Fruit fly (Drosophila melanogaster) whole organism, embryonic: ENCODE measurements around the gene CG17752.

Source experiments
- Ada2b ChIP-seq: fragments of 200-800 bp; sonication (Bioruptor generic); IDR thresholded peaks from 2 replicates; pipeline ENCODE4 v1.3.6; 2022; ENCODE audit warnings: missing biosample characterization, missing genetic modification characterization
- Asciz ChIP-seq: fragments of 200-800 bp; sonication (Bioruptor generic); optimal IDR thresholded peaks from 2 replicates; lab custom pipeline; 2017; ENCODE audit warnings: missing biosample characterization, mild to moderate bottlenecking, missing genetic modification characterization, missing genetic modification reagents
- Atf6 ChIP-seq: fragments of 200-800 bp; sonication (Bioruptor generic); IDR thresholded peaks from 2 replicates; pipeline ENCODE4 v1.3.6; 2022; ENCODE audit warnings: missing biosample characterization, missing genetic modification characterization
- Bteb2 ChIP-seq: fragments of 200-800 bp; sonication (Bioruptor generic); optimal IDR thresholded peaks from 2 replicates; lab custom pipeline; 2016; ENCODE audit warnings: missing biosample characterization, missing genetic modification characterization
- CG10209 ChIP-seq: fragments of 200-800 bp; sonication (Bioruptor generic); optimal IDR thresholded peaks from 3 replicates; lab custom pipeline; 2017; ENCODE audit warnings: missing biosample characterization, mild to moderate bottlenecking, missing genetic modification characterization, missing genetic modification reagents
- CG10462 ChIP-seq: fragments of 200-800 bp; sonication (Bioruptor generic); optimal IDR thresholded peaks from 2 replicates; lab custom pipeline; 2016; ENCODE audit warnings: missing biosample characterization, missing genetic modification characterization
- CG10543 ChIP-seq: fragments of 200-800 bp; sonication (Bioruptor generic); optimal IDR thresholded peaks from 3 replicates; lab custom pipeline; 2017; ENCODE audit warnings: missing biosample characterization, mild to moderate bottlenecking, missing genetic modification characterization, moderate library complexity
- CG12071 ChIP-seq: fragments of 200-800 bp; sonication (Bioruptor generic); optimal IDR thresholded peaks from 3 replicates; lab custom pipeline; 2018; ENCODE audit warnings: missing biosample characterization, mild to moderate bottlenecking, missing genetic modification characterization
- CG13424 ChIP-seq: fragments of 200-800 bp; sonication (Bioruptor generic); optimal IDR thresholded peaks from 2 replicates; lab custom pipeline; 2019; ENCODE audit warnings: missing biosample characterization, mild to moderate bottlenecking, missing genetic modification characterization, moderate library complexity
- CG15696 ChIP-seq: fragments of 200-800 bp; sonication (Bioruptor generic); optimal IDR thresholded peaks from 2 replicates; lab custom pipeline; 2019; ENCODE audit warnings: missing biosample characterization, mild to moderate bottlenecking, missing genetic modification characterization, moderate library complexity
- CG2116 ChIP-seq: fragments of 200-800 bp; sonication (Bioruptor generic); optimal IDR thresholded peaks from 3 replicates; lab custom pipeline; 2018; ENCODE audit warnings: missing biosample characterization, mild to moderate bottlenecking, missing genetic modification characterization
- CG2712 ChIP-seq: fragments of 200-800 bp; optimal IDR thresholded peaks from 3 replicates; lab custom pipeline; 2019; ENCODE audit warnings: missing biosample characterization, mild to moderate bottlenecking, missing genetic modification characterization, moderate library complexity
- CG2875 ChIP-seq: fragments of 200-800 bp; sonication (Bioruptor generic); optimal IDR thresholded peaks from 2 replicates; lab custom pipeline; 2017; ENCODE audit warnings: missing biosample characterization, mild to moderate bottlenecking, missing genetic modification characterization, missing genetic modification reagents
- CG31224 ChIP-seq: fragments of 200-800 bp; sonication (Bioruptor generic); IDR thresholded peaks from 2 replicates; pipeline ENCODE4 v1.3.6; 2022; ENCODE audit warnings: missing biosample characterization, missing genetic modification characterization
- CG31441 ChIP-seq: fragments of 200-800 bp; sonication (Bioruptor generic); IDR thresholded peaks from 2 replicates; pipeline ENCODE4 v1.3.6; 2022; ENCODE audit warnings: missing biosample characterization, missing genetic modification characterization
- CG3163 ChIP-seq: fragments of 200-800 bp; sonication (Bioruptor generic); optimal IDR thresholded peaks from 3 replicates; lab custom pipeline; 2016; ENCODE audit warnings: missing biosample characterization, missing genetic modification characterization
- CG4820 ChIP-seq: fragments of 200-800 bp; sonication (Bioruptor generic); optimal IDR thresholded peaks from 3 replicates; lab custom pipeline; 2016; ENCODE audit warnings: missing biosample characterization, missing genetic modification characterization
- CG5180 ChIP-seq: fragments of 200-800 bp; sonication (Bioruptor generic); optimal IDR thresholded peaks from 3 replicates; lab custom pipeline; 2017; ENCODE audit warnings: missing biosample characterization, missing genetic modification characterization, mild to moderate bottlenecking, moderate library complexity, missing genetic modification reagents
- CG6813 ChIP-seq: fragments of 200-800 bp; sonication (Bioruptor generic); optimal IDR thresholded peaks from 2 replicates; lab custom pipeline; 2017; ENCODE audit warnings: missing biosample characterization, missing genetic modification characterization, mild to moderate bottlenecking, moderate library complexity, missing genetic modification reagents
- CG7357 ChIP-seq: fragments of 200-800 bp; sonication (Bioruptor generic); IDR thresholded peaks from 3 replicates; pipeline ENCODE4 v1.3.6; 2022; ENCODE audit warnings: missing biosample characterization, missing genetic modification characterization
- CG7556 ChIP-seq: fragments of 200-800 bp; sonication (Bioruptor generic); optimal IDR thresholded peaks from 2 replicates; lab custom pipeline; 2017; ENCODE audit warnings: missing biosample characterization, mild to moderate bottlenecking, missing genetic modification characterization
- CG7928 ChIP-seq: fragments of 200-800 bp; sonication (Bioruptor generic); optimal IDR thresholded peaks from 2 replicates; lab custom pipeline; 2017; ENCODE audit warnings: missing biosample characterization, mild to moderate bottlenecking, missing genetic modification characterization
- CG8290 ChIP-seq, 3 experiments: fragments of 200-800 bp; sonication (Bioruptor generic); optimal IDR thresholded peaks; 2 replicates each; lab custom pipeline; 2016 to 2019; ENCODE audit warnings: missing biosample characterization in 3 of 3, missing genetic modification characterization in 3 of 3, mild to moderate bottlenecking in 2 of 3, moderate library complexity in 1 of 3
- CG8944 ChIP-seq: fragments of 200-800 bp; sonication (Bioruptor generic); optimal IDR thresholded peaks from 3 replicates; lab custom pipeline; 2016; ENCODE audit warnings: missing biosample characterization, missing genetic modification characterization
- CG9215 ChIP-seq: fragments of 200-800 bp; sonication (Bioruptor generic); IDR thresholded peaks from 2 replicates; pipeline ENCODE4 v1.3.6; 2022; ENCODE audit warnings: missing biosample characterization, missing genetic modification characterization
- D19A ChIP-seq: fragments of 200-800 bp; optimal IDR thresholded peaks from 3 replicates; lab custom pipeline; 2019; ENCODE audit warnings: missing biosample characterization, mild to moderate bottlenecking, missing genetic modification characterization, moderate library complexity
- GATAe ChIP-seq: fragments of 200-800 bp; sonication (Bioruptor generic); conservative IDR thresholded peaks from 2 replicates; pipeline ENCODE4 v1.3.6; 2022; ENCODE audit warnings: missing biosample characterization, missing genetic modification characterization
- Hmr ChIP-seq: fragments of 200-800 bp; sonication (Bioruptor generic); optimal IDR thresholded peaks from 3 replicates; lab custom pipeline; 2017; ENCODE audit warnings: mild to moderate bottlenecking, missing biosample characterization, missing genetic modification reagents, missing genetic modification characterization
- Hsf ChIP-seq: fragments of 200-800 bp; sonication (Bioruptor generic); optimal IDR thresholded peaks from 3 replicates; lab custom pipeline; 2016; ENCODE audit warnings: missing biosample characterization, missing genetic modification characterization
- NFAT ChIP-seq: fragments of 200-800 bp; sonication (Bioruptor generic); IDR thresholded peaks from 2 replicates; pipeline ENCODE4 v1.3.6; 2022; ENCODE audit warnings: missing biosample characterization, missing genetic modification characterization
- NfI ChIP-seq: fragments of 200-800 bp; sonication (Bioruptor generic); optimal IDR thresholded peaks from 3 replicates; lab custom pipeline; 2018; ENCODE audit warnings: missing biosample characterization, mild to moderate bottlenecking, missing genetic modification characterization, moderate library complexity
- Scr ChIP-seq: fragments of 200-800 bp; sonication (Bioruptor generic); IDR thresholded peaks from 2 replicates; pipeline ENCODE4 v1.3.6; 2022; ENCODE audit warnings: missing biosample characterization, missing genetic modification characterization; ENCODE audit not compliant: partially characterized antibody
- Side ChIP-seq: fragments of 200-800 bp; sonication (Bioruptor generic); optimal IDR thresholded peaks from 2 replicates; lab custom pipeline; 2016; ENCODE audit warnings: missing biosample characterization, missing genetic modification characterization
- bowl ChIP-seq: fragments of 200-800 bp; sonication (Bioruptor generic); IDR thresholded peaks from 2 replicates; pipeline ENCODE4 v1.3.6; 2022; ENCODE audit warnings: missing biosample characterization, missing genetic modification characterization
- danr ChIP-seq: fragments of 200-800 bp; sonication (Bioruptor generic); IDR thresholded peaks from 2 replicates; pipeline ENCODE4 v1.3.6; 2022; ENCODE audit warnings: missing biosample characterization, missing genetic modification characterization
- disco-r ChIP-seq: fragments of 200-800 bp; sonication (Bioruptor generic); optimal IDR thresholded peaks from 2 replicates; lab custom pipeline; 2016; ENCODE audit warnings: missing biosample characterization, missing genetic modification characterization
- en ChIP-seq: fragments of 200-800 bp; sonication (Bioruptor generic); optimal IDR thresholded peaks from 2 replicates; lab custom pipeline; 2016; ENCODE audit warnings: missing biosample characterization, missing genetic modification characterization
- grau ChIP-seq: fragments of 200-800 bp; optimal IDR thresholded peaks from 3 replicates; lab custom pipeline; 2019; ENCODE audit warnings: missing biosample characterization, mild to moderate bottlenecking, missing genetic modification characterization, moderate library complexity
- ham ChIP-seq: fragments of 200-800 bp; sonication (Bioruptor generic); IDR thresholded peaks from 2 replicates; pipeline ENCODE4 v1.3.6; 2022; ENCODE audit warnings: missing biosample characterization, missing genetic modification characterization
- ken ChIP-seq: fragments of 200-800 bp; sonication (Bioruptor generic); IDR thresholded peaks from 3 replicates; pipeline ENCODE4 v1.3.6; 2022; ENCODE audit warnings: missing biosample characterization, missing genetic modification characterization
- lmd ChIP-seq: fragments of 200-800 bp; sonication (Bioruptor generic); IDR thresholded peaks from 2 replicates; pipeline ENCODE4 v1.3.6; 2022; ENCODE audit warnings: missing biosample characterization, missing genetic modification characterization
- luna ChIP-seq: fragments of 200-800 bp; sonication (Bioruptor generic); optimal IDR thresholded peaks from 2 replicates; lab custom pipeline; 2016; ENCODE audit warnings: missing biosample characterization, missing genetic modification characterization
- pfk ChIP-seq: fragments of 200-800 bp; sonication (Bioruptor generic); optimal IDR thresholded peaks from 2 replicates; lab custom pipeline; 2018; ENCODE audit warnings: missing biosample characterization, mild to moderate bottlenecking, missing genetic modification characterization, moderate library complexity
- run ChIP-seq: fragments of 200-800 bp; sonication (Bioruptor generic); optimal IDR thresholded peaks from 3 replicates; lab custom pipeline; 2018; ENCODE audit warnings: missing biosample characterization, mild to moderate bottlenecking, missing genetic modification characterization
- sisA ChIP-seq: fragments of 200-800 bp; sonication (Bioruptor generic); IDR thresholded peaks from 2 replicates; pipeline ENCODE4 v1.3.6; 2022; ENCODE audit warnings: missing biosample characterization, missing genetic modification characterization
- sob ChIP-seq: fragments of 200-800 bp; sonication (Bioruptor generic); IDR thresholded peaks from 2 replicates; pipeline ENCODE4 v1.3.6; 2022; ENCODE audit warnings: missing biosample characterization, missing genetic modification characterization
- stwl ChIP-seq: fragments of 200-800 bp; sonication (Bioruptor generic); optimal IDR thresholded peaks from 3 replicates; lab custom pipeline; 2018; ENCODE audit warnings: missing biosample characterization, mild to moderate bottlenecking, missing genetic modification characterization, moderate library complexity
- tin ChIP-seq: fragments of 200-800 bp; sonication (Bioruptor generic); optimal IDR thresholded peaks from 3 replicates; lab custom pipeline; 2016; ENCODE audit warnings: missing biosample characterization, missing genetic modification characterization
- wek ChIP-seq: fragments of 200-800 bp; sonication (Bioruptor generic); optimal IDR thresholded peaks from 3 replicates; lab custom pipeline; 2018; ENCODE audit warnings: missing biosample characterization, mild to moderate bottlenecking, missing genetic modification characterization, moderate library complexity
- zfh2 ChIP-seq: fragments of 200-800 bp; sonication (Bioruptor generic); optimal IDR thresholded peaks from 2 replicates; lab custom pipeline; 2016; ENCODE audit warnings: missing biosample characterization, missing genetic modification characterization

Gene CG17752

DNA sequence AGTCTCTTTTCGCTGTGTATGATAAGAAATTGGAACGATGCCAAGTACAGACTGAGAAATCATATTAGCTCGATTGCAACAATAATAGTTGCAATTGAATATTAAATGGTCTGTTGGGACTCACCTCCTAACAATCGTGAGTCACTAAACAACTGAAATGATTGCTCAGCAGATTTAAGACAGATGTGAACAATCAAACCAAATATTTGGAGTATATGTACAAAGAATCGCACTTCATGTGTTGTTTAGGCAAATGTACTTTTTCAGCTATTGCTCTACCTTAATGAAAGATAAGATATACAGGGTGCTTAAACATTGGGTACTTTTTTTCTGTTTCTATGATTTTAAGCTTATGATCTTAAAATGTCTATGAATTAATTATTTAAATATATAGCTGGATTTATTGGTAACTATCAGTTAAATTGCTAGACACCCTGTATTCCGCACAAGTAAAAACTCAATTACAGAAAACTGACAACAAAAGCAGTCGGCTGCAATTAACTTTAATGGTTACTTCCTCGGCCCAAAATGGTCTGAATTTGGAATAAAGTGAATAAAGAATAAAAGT is 31.6 kb downstream of the CG17752 start (continued):
- TF ChIP-seq CG8290 (GFP tag; optimal IDR thresholded peaks at IDR 0.05; lab: Kevin White, UChicago) (no peak), CG8290 (tag; optimal IDR thresholded peaks at IDR 0.05; lab: Kevin White, UChicago) (peak; percentile 24 to 51), GATAe (GFP tag; lab: Robert Waterston, UW) (peak; percentile 74), ken (peak; percentile 87), danr (GFP tag; lab: Robert Waterston, UW) (peak; percentile 74), CG31441 (GFP tag; lab: Robert Waterston, UW) (peak; percentile 87), CG4820 (GFP tag; lab: Kevin White, UChicago) (peak; percentile 66), CG5180 (GFP tag; lab: Kevin White, UChicago) (peak; percentile 73), CG15696 (tag; lab: Kevin White, UChicago) (peak; percentile 66), sisA (GFP tag; lab: Robert Waterston, UW) (peak; percentile 59; the same call in 1 of the 2 replicates), grau (tag; lab: Kevin White, UChicago) (peak; percentile 90), luna (GFP tag; lab: Kevin White, UChicago) (peak; percentile 4), CG13424 (peak; percentile 93), Side (GFP tag; lab: Kevin White, UChicago) (peak; percentile 8), Scr (no peak), CG8944 (peak; percentile 36), en (GFP tag; lab: Kevin White, UChicago) (no peak), Bteb2 (peak; percentile 80), CG7357 (GFP tag; lab: Robert Waterston, UW) (peak; percentile 64), CG10209 (GFP tag; lab: Kevin White, UChicago) (peak; percentile 79), bowl (GFP tag; lab: Robert Waterston, UW) (peak; percentile 63; the same call in 1 of the 2 replicates), tin (GFP tag; lab: Kevin White, UChicago) (peak; percentile 75), CG10543 (GFP tag; lab: Kevin White, UChicago) (peak; percentile 51), CG12071 (peak; percentile 74), CG2875 (GFP tag; lab: Kevin White, UChicago) (peak; percentile 76), wek (GFP tag; lab: Kevin White, UChicago) (peak; percentile 56), run (peak; percentile 85), pfk (no peak), Hmr (GFP tag; lab: Kevin White, UChicago) (peak; percentile 89), zfh2 (GFP tag; lab: Kevin White, UChicago) (peak; percentile 40), stwl (tag; lab: Kevin White, UChicago) (peak; percentile 15), Atf6 (GFP tag; lab: Robert Waterston, UW) (peak; percentile 92), lmd (peak; percentile 82), Ada2b (peak; percentile 87), Asciz (peak; percentile 90), CG31224 (GFP tag; lab: Robert Waterston, UW) (peak; percentile 78), CG2712 (tag; lab: Kevin White, UChicago) (peak; percentile 89), NfI (GFP tag; lab: Kevin White, UChicago) (peak; percentile 75), NFAT (peak; percentile 76), disco-r (GFP tag; lab: Kevin White, UChicago) (peak; percentile 28), CG6813 (peak; percentile 85), D19A (tag; lab: Kevin White, UChicago) (peak; percentile 83), CG7928 (GFP tag; lab: Kevin White, UChicago) (peak; percentile 42), ham (GFP tag; lab: Robert Waterston, UW) (no peak), CG7556 (GFP tag; lab: Kevin White, UChicago) (peak; percentile 82), Hsf (GFP tag; lab: Kevin White, UChicago) (peak; percentile 73), CG3163 (GFP tag; lab: Kevin White, UChicago) (no peak), CG9215 (GFP tag; lab: Robert Waterston, UW) (no peak; the same call in 1 of the 2 replicates), CG10462 (GFP tag; lab: Kevin White, UChicago) (peak; percentile 39), CG2116 (GFP tag; lab: Kevin White, UChicago) (peak; percentile 33), sob (GFP tag; lab: Robert Waterston, UW) (peak; percentile 88)
